Worm (Caenorhabditis elegans) whole organism, midembryonic: Measurements from ENCODE around the gene cutl-15.

Experiments used
- T22C8.4 ChIP-seq: fragments of 200-800 bp; sonication (Bioruptor generic); IDR thresholded peaks from 2 replicates; pipeline ENCODE4 v1.3.6; 2022; ENCODE audit warnings: missing genetic modification characterization, missing compliant biosample characterization
- cog-1 ChIP-seq: sonication (generic microtip); optimal IDR thresholded peaks from 2 replicates; lab custom pipeline; 2016; ENCODE audit warnings: missing genetic modification characterization, missing compliant biosample characterization
- flt-1 ChIP-seq: fragments of 200-800 bp; sonication (Bioruptor generic); IDR thresholded peaks from 2 replicates; pipeline ENCODE4 v1.3.6; 2022; ENCODE audit warnings: missing genetic modification characterization, missing compliant biosample characterization
- klf-2 ChIP-seq: fragments of 200-800 bp; sonication (Bioruptor generic); conservative IDR thresholded peaks from 2 replicates; pipeline ENCODE4 v1.3.6; 2022; ENCODE audit warnings: missing genetic modification reagents, missing genetic modification characterization, missing compliant biosample characterization
- med-1 ChIP-seq: sonication (generic microtip); optimal IDR thresholded peaks from 2 replicates; lab custom pipeline; 2017; ENCODE audit warnings: missing genetic modification characterization, mild to moderate bottlenecking, missing compliant biosample characterization, antibody characterized with exemption, missing genetic modification reagents; ENCODE audit not compliant: insufficient read depth
- tab-1 ChIP-seq: fragments of 200-800 bp; sonication (Bioruptor generic); IDR thresholded peaks from 2 replicates; pipeline ENCODE4 v1.3.6; 2022; ENCODE audit warnings: missing genetic modification characterization, missing compliant biosample characterization
- ztf-23 ChIP-seq: fragments of 200-800 bp; sonication (Bioruptor generic); IDR thresholded peaks from 2 replicates; pipeline ENCODE4 v1.3.6; 2022; ENCODE audit warnings: missing genetic modification reagents, missing genetic modification characterization, missing compliant biosample characterization
- ztf-29 ChIP-seq: fragments of 200-800 bp; sonication (Bioruptor generic); IDR thresholded peaks from 2 replicates; pipeline ENCODE4 v1.3.6; 2022; ENCODE audit warnings: missing genetic modification reagents, missing genetic modification characterization, missing compliant biosample characterization

ce11 chrII:8895398-8895797 is 52.1 kb downstream of the cutl-15 start:
- no peak for TF ChIP-seq T22C8.4 (GFP tag; lab: Robert Waterston, UW)
- TF ChIP-seq ztf-23 = no peak
- no peak for TF ChIP-seq flt-1
- TF ChIP-seq ztf-29 (GFP tag; lab: Robert Waterston, UW) = no peak
- no peak for TF ChIP-seq tab-1 (GFP tag; lab: Robert Waterston, UW)
- no peak for TF ChIP-seq med-1
- TF ChIP-seq klf-2 (GFP tag; lab: Robert Waterston, UW) = no peak
- TF ChIP-seq cog-1 (tag; lab: Kevin White, UChicago) = no peak
